Worm (Caenorhabditis elegans) whole organism, L4 larva: ENCODE data around the gene T28C6.8.

ENCODE experiments used
- lir-3 ChIP-seq: sonication (generic microtip); optimal IDR thresholded peaks from 2 replicates; lab custom pipeline; 2016; ENCODE audit warnings: mild to moderate bottlenecking, missing genetic modification characterization, missing compliant biosample characterization

T28C6.8 gene

ce11 chrIV:8782172-8782571 lies 48.4 kb downstream of the T28C6.8 start (continued):
- no peak for TF ChIP-seq lir-3 (tag; lab: Kevin White, UChicago)
